Fruit fly (Drosophila melanogaster) whole organism, embryonic: ENCODE data around the gene CG12546.

Experiments used
- CG13775 ChIP-seq: fragments of 200-800 bp; sonication (Bioruptor generic); optimal IDR thresholded peaks from 3 replicates; lab custom pipeline; 2017; ENCODE audit warnings: missing biosample characterization, mild to moderate bottlenecking, missing genetic modification characterization
- Hey ChIP-seq: fragments of 200-800 bp; sonication (Bioruptor generic); optimal IDR thresholded peaks from 3 replicates; lab custom pipeline; 2018; ENCODE audit warnings: missing biosample characterization, mild to moderate bottlenecking, missing genetic modification characterization
- bcd ChIP-seq: fragments of 200-800 bp; sonication (Bioruptor generic); optimal IDR thresholded peaks from 2 replicates; lab custom pipeline; 2017; ENCODE audit warnings: missing biosample characterization, mild to moderate bottlenecking, missing genetic modification characterization
- scrt ChIP-seq: fragments of 200-800 bp; sonication (Bioruptor generic); optimal IDR thresholded peaks from 2 replicates; lab custom pipeline; 2018; ENCODE audit warnings: missing biosample characterization, mild to moderate bottlenecking, missing genetic modification characterization, moderate library complexity

DNA sequence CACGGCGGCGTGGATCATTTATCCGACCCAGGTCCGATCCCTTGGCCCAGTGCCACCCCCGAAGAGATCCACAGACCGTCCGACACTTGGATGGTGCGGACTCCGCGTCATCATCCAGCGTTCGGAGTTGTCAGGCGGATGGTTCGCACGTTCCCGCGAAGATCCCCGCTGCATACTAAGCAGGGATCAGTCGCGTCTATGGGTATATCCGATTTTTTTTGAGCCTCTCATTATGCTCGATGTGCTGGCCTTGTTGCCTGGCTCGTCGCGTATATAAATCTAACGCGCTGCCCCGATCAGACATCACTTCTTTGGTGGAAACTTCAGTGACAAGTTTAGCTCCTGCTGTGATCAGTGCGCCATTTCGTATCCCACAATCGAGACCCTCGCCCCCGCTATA lies 18.2 kb upstream of the CG12546 start, which contains the start of gene CG11370:
- no peak for TF ChIP-seq CG13775 (GFP tag; lab: Kevin White, UChicago)
- no peak for TF ChIP-seq Hey
- no peak for TF ChIP-seq bcd
- TF ChIP-seq scrt: no peak
